Worm (Caenorhabditis elegans) whole organism, mixed stage, embryonic: ENCODE data around the gene nhr-131.

Experiments
- M03D4.4 ChIP-seq: sonication (generic microtip); optimal IDR thresholded peaks from 2 replicates; lab custom pipeline; 2017; ENCODE audit warnings: mild to moderate bottlenecking, missing genetic modification characterization, missing compliant biosample characterization
- bed-3 ChIP-seq: fragments of 200-800 bp; sonication (Bioruptor generic); optimal IDR thresholded peaks from 3 replicates; lab custom pipeline; 2018; ENCODE audit warnings: mild to moderate bottlenecking, missing genetic modification characterization, moderate library complexity, missing compliant biosample characterization
- ceh-43 ChIP-seq: fragments of 200-800 bp; sonication (Bioruptor generic); optimal IDR thresholded peaks from 2 replicates; lab custom pipeline; 2018; ENCODE audit warnings: mild to moderate bottlenecking, missing genetic modification characterization, moderate library complexity, missing compliant biosample characterization
- ceh-83 ChIP-seq: fragments of 200-800 bp; sonication (Bioruptor generic); optimal IDR thresholded peaks from 2 replicates; lab custom pipeline; 2018; ENCODE audit warnings: mild to moderate bottlenecking, missing genetic modification characterization, missing compliant biosample characterization
- ces-1 ChIP-seq: fragments of 150-350 bp; optimal IDR thresholded peaks from 2 replicates; lab custom pipeline; 2014; ENCODE audit warnings: missing biosample characterization, missing genetic modification reagents, missing genetic modification characterization
- cnd-1 ChIP-seq: fragments of 200-800 bp; sonication (Bioruptor generic); optimal IDR thresholded peaks from 2 replicates; lab custom pipeline; 2018; ENCODE audit warnings: mild to moderate bottlenecking, missing genetic modification characterization, missing compliant biosample characterization
- drap-1 ChIP-seq: fragments of 200-800 bp; sonication (Bioruptor generic); optimal IDR thresholded peaks from 3 replicates; lab custom pipeline; 2018; ENCODE audit warnings: mild to moderate bottlenecking, missing genetic modification characterization, missing compliant biosample characterization
- elt-1 ChIP-seq: sonication (generic microtip); optimal IDR thresholded peaks from 2 replicates; lab custom pipeline; 2017; ENCODE audit warnings: missing genetic modification characterization, mild to moderate bottlenecking, missing compliant biosample characterization, antibody characterized with exemption, moderate library complexity, borderline replicate concordance; ENCODE audit not compliant: insufficient read depth
- elt-3 ChIP-seq: fragments of 150-350 bp; optimal IDR thresholded peaks from 2 replicates; lab custom pipeline; 2014; ENCODE audit warnings: missing biosample characterization, missing genetic modification characterization
- flh-1 ChIP-seq: fragments of 200-800 bp; sonication (Bioruptor generic); optimal IDR thresholded peaks from 2 replicates; lab custom pipeline; 2018; ENCODE audit warnings: mild to moderate bottlenecking, missing genetic modification characterization, moderate library complexity, missing compliant biosample characterization
- ham-2 ChIP-seq: fragments of 200-800 bp; sonication (Bioruptor generic); optimal IDR thresholded peaks from 2 replicates; lab custom pipeline; 2018; ENCODE audit warnings: mild to moderate bottlenecking, missing genetic modification characterization, missing compliant biosample characterization
- hlh-1 ChIP-seq: fragments of 150-350 bp; optimal IDR thresholded peaks from 2 replicates; lab custom pipeline; 2014; ENCODE audit warnings: missing biosample characterization, missing genetic modification reagents, missing genetic modification characterization
- lin-13 ChIP-seq: fragments of 150-350 bp; optimal IDR thresholded peaks from 2 replicates; lab custom pipeline; 2014; ENCODE audit warnings: missing biosample characterization, missing genetic modification characterization
- lin-32 ChIP-seq: fragments of 200-800 bp; sonication (Bioruptor generic); optimal IDR thresholded peaks from 2 replicates; lab custom pipeline; 2018; ENCODE audit warnings: mild to moderate bottlenecking, missing genetic modification characterization, missing compliant biosample characterization
- lsy-2 ChIP-seq: fragments of 150-350 bp; optimal IDR thresholded peaks from 2 replicates; lab custom pipeline; 2014; ENCODE audit warnings: missing biosample characterization, missing genetic modification characterization
- mab-5 ChIP-seq: fragments of 150-350 bp; optimal IDR thresholded peaks from 2 replicates; lab custom pipeline; 2014; ENCODE audit warnings: missing biosample characterization, missing genetic modification characterization
- mep-1 ChIP-seq: fragments of 150-350 bp; optimal IDR thresholded peaks from 2 replicates; lab custom pipeline; 2017; ENCODE audit warnings: missing biosample characterization, missing genetic modification reagents, missing genetic modification characterization, inconsistent platforms
- nhr-12 ChIP-seq: fragments of 150-350 bp; optimal IDR thresholded peaks from 2 replicates; lab custom pipeline; 2014; ENCODE audit warnings: missing biosample characterization, missing genetic modification characterization
- nhr-2 ChIP-seq: fragments of 150-350 bp; optimal IDR thresholded peaks from 2 replicates; lab custom pipeline; 2014; ENCODE audit warnings: missing biosample characterization, missing genetic modification characterization
- nhr-237 ChIP-seq: fragments of 150-350 bp; optimal IDR thresholded peaks from 2 replicates; lab custom pipeline; 2014; ENCODE audit warnings: missing biosample characterization, missing genetic modification characterization
- nhr-28 ChIP-seq: fragments of 150-350 bp; optimal IDR thresholded peaks from 2 replicates; lab custom pipeline; 2014; ENCODE audit warnings: missing biosample characterization, missing genetic modification characterization
- pha-4 ChIP-seq: fragments of 150-350 bp; optimal IDR thresholded peaks from 2 replicates; lab custom pipeline; 2018; ENCODE audit warnings: missing biosample characterization, missing genetic modification reagents, missing genetic modification characterization
- sem-2 ChIP-seq: fragments of 200-800 bp; sonication (Bioruptor generic); optimal IDR thresholded peaks from 2 replicates; lab custom pipeline; 2018; ENCODE audit warnings: mild to moderate bottlenecking, missing genetic modification characterization, missing compliant biosample characterization
- snpc-4 ChIP-seq: fragments of 150-350 bp; optimal IDR thresholded peaks from 2 replicates; lab custom pipeline; 2014; ENCODE audit warnings: missing biosample characterization, missing genetic modification characterization
- sptf-1 ChIP-seq: sonication (generic microtip); optimal IDR thresholded peaks from 2 replicates; lab custom pipeline; 2017; ENCODE audit warnings: mild to moderate bottlenecking, missing genetic modification characterization, moderate library complexity, missing compliant biosample characterization
- tbx-8 ChIP-seq: fragments of 200-800 bp; sonication (Bioruptor generic); optimal IDR thresholded peaks from 2 replicates; lab custom pipeline; 2018; ENCODE audit warnings: mild to moderate bottlenecking, missing genetic modification characterization, moderate library complexity, missing compliant biosample characterization
- unc-120 ChIP-seq: sonication (generic microtip); optimal IDR thresholded peaks from 2 replicates; lab custom pipeline; 2017; ENCODE audit warnings: missing genetic modification characterization, missing compliant biosample characterization; ENCODE audit not compliant: poor library complexity, severe bottlenecking
- unc-39 ChIP-seq: fragments of 150-350 bp; optimal IDR thresholded peaks from 2 replicates; lab custom pipeline; 2014; ENCODE audit warnings: missing biosample characterization, missing genetic modification characterization
- unc-62 ChIP-seq: fragments of 150-350 bp; optimal IDR thresholded peaks from 2 replicates; lab custom pipeline; 2014; ENCODE audit warnings: missing biosample characterization, missing genetic modification reagents, missing genetic modification characterization
- zip-8 ChIP-seq: fragments of 150-350 bp; optimal IDR thresholded peaks from 2 replicates; lab custom pipeline; 2014; ENCODE audit warnings: missing biosample characterization, missing genetic modification characterization
- ztf-11 ChIP-seq: fragments of 150-350 bp; optimal IDR thresholded peaks from 2 replicates; lab custom pipeline; 2014; ENCODE audit warnings: missing biosample characterization, missing genetic modification characterization

Gene nhr-131

ce11 chrV:494284-494683 lies at the start of gene nhr-131:
Gene nhr-131 (plus strand): TSS chrV:494370.
- TF ChIP-seq ceh-83 (no peak), mep-1 (tag; lab: Kevin White, UChicago) (no peak), lin-13 (tag; lab: Kevin White, UChicago) (no peak), cnd-1 (tag; lab: Kevin White, UChicago) (no peak), lin-32 (GFP tag; lab: Kevin White, UChicago) (no peak), sptf-1 (tag; lab: Kevin White, UChicago) (no peak), nhr-237 (tag; lab: Kevin White, UChicago) (no peak), tbx-8 (GFP tag; lab: Kevin White, UChicago) (no peak), unc-39 (no peak), lsy-2 (tag; lab: Kevin White, UChicago) (no peak), nhr-2 (no peak), elt-1 (tag; lab: Kevin White, UChicago) (no peak), nhr-12 (tag; lab: Kevin White, UChicago) (no peak), ham-2 (no peak)

ce11 chrV:446574-446973 lies 47.6 kb upstream of the nhr-131 start, which contains the start of gene srh-34:
Gene srh-34 (minus strand): TSS chrV:446674.
- TF ChIP-seq ces-1 (no peak), drap-1 (GFP tag; lab: Kevin White, UChicago) (no peak), flh-1 (GFP tag; lab: Kevin White, UChicago) (no peak), nhr-12 (tag; lab: Kevin White, UChicago) (no peak), unc-39 (no peak), tbx-8 (GFP tag; lab: Kevin White, UChicago) (no peak), unc-120 (no peak), nhr-237 (tag; lab: Kevin White, UChicago) (no peak), sem-2 (GFP tag; lab: Kevin White, UChicago) (no peak), hlh-1 (tag; lab: Kevin White, UChicago) (no peak), snpc-4 (tag; lab: Kevin White, UChicago) (no peak), nhr-28 (no peak), nhr-2 (no peak), pha-4 (tag; lab: Kevin White, UChicago) (no peak), elt-1 (tag; lab: Kevin White, UChicago) (no peak), M03D4.4 (tag; lab: Kevin White, UChicago) (no peak), mep-1 (tag; lab: Kevin White, UChicago) (no peak), ceh-43 (GFP tag; lab: Kevin White, UChicago) (no peak)

ce11 chrV:446988-447387 lies 47.2 kb upstream of the nhr-131 start:
- TF ChIP-seq unc-120, result no peak
- no peak for TF ChIP-seq lsy-2 (tag; lab: Kevin White, UChicago)
- TF ChIP-seq mab-5 (tag; lab: Kevin White, UChicago), result no peak
- no peak for TF ChIP-seq nhr-2
- TF ChIP-seq ces-1, result no peak
- TF ChIP-seq elt-1 (tag; lab: Kevin White, UChicago), result no peak
- no peak for TF ChIP-seq unc-62
- no peak for TF ChIP-seq flh-1 (GFP tag; lab: Kevin White, UChicago)
- TF ChIP-seq nhr-237 (tag; lab: Kevin White, UChicago), result no peak
- no peak for TF ChIP-seq M03D4.4 (tag; lab: Kevin White, UChicago)
- TF ChIP-seq, all 35 proteins: peak for 0

ce11 chrV:449130-449529 lies 45.0 kb upstream of the nhr-131 start, which contains the start of gene srh-35:
Gene srh-35 (minus strand): TSS chrV:449230.
- TF ChIP-seq M03D4.4 (tag; lab: Kevin White, UChicago), result no peak
- no peak for TF ChIP-seq bed-3 (GFP tag; lab: Kevin White, UChicago)
- TF ChIP-seq elt-3 (tag; lab: Kevin White, UChicago), result no peak
- no peak for TF ChIP-seq sptf-1 (tag; lab: Kevin White, UChicago)
- no peak for TF ChIP-seq elt-1 (tag; lab: Kevin White, UChicago)
- TF ChIP-seq ces-1, result no peak
- TF ChIP-seq hlh-1 (tag; lab: Kevin White, UChicago), result no peak
- no peak for TF ChIP-seq lin-13 (tag; lab: Kevin White, UChicago)
- TF ChIP-seq lsy-2 (tag; lab: Kevin White, UChicago), result no peak
- TF ChIP-seq ceh-43 (GFP tag; lab: Kevin White, UChicago), result no peak
- no peak for TF ChIP-seq nhr-12 (tag; lab: Kevin White, UChicago)
- TF ChIP-seq ztf-11 (tag; lab: Kevin White, UChicago), result no peak
- no peak for TF ChIP-seq zip-8 (tag; lab: Kevin White, UChicago)
- no peak for TF ChIP-seq tbx-8 (GFP tag; lab: Kevin White, UChicago)
- TF ChIP-seq snpc-4 (tag; lab: Kevin White, UChicago), result no peak
- TF ChIP-seq nhr-2, result no peak
- TF ChIP-seq lin-32 (GFP tag; lab: Kevin White, UChicago), result no peak
- TF ChIP-seq ham-2, result no peak
- TF ChIP-seq nhr-28, result no peak
